Worm (Caenorhabditis elegans) whole organism, L1 larva: ENCODE measurements around the gene T21C12.8.
A peak's percentile ranks its signal among the peaks of the same experiment; 100 is the strongest.

Experiments used
- C16A3.4 ChIP-seq: fragments of 150-350 bp; optimal IDR thresholded peaks from 2 replicates; lab custom pipeline; 2014; ENCODE audit warnings: missing biosample characterization, missing genetic modification characterization
- C34B4.2 ChIP-seq: sonication (generic microtip); optimal IDR thresholded peaks from 2 replicates; lab custom pipeline; 2017; ENCODE audit warnings: mild to moderate bottlenecking, missing genetic modification characterization, missing compliant biosample characterization
- blmp-1 ChIP-seq: fragments of 150-350 bp; optimal IDR thresholded peaks from 2 replicates; lab custom pipeline; 2014; ENCODE audit warnings: missing biosample characterization, missing genetic modification characterization
- ceh-8 ChIP-seq: fragments of 200-800 bp; sonication (Bioruptor generic); optimal IDR thresholded peaks from 2 replicates; lab custom pipeline; 2018; ENCODE audit warnings: mild to moderate bottlenecking, missing genetic modification characterization, moderate library complexity, missing compliant biosample characterization
- ceh-82 ChIP-seq, 3 experiments: fragments of 150-350 bp in 1 of 3; sonication (generic microtip) in 2 of 3; optimal IDR thresholded peaks; 2 replicates each; lab custom pipeline; 2014 to 2017; ENCODE audit warnings: missing biosample characterization in 3 of 3, missing genetic modification characterization in 3 of 3
- ceh-90 ChIP-seq: sonication (generic microtip); optimal IDR thresholded peaks from 2 replicates; lab custom pipeline; 2016; ENCODE audit warnings: missing genetic modification characterization, missing compliant biosample characterization
- ces-1 ChIP-seq: fragments of 150-350 bp; optimal IDR thresholded peaks from 2 replicates; lab custom pipeline; 2014; ENCODE audit warnings: missing biosample characterization, missing genetic modification reagents, missing genetic modification characterization
- efl-1 ChIP-seq, 4 experiments: fragments of 150-350 bp; optimal IDR thresholded peaks in 3 of 4; peaks in 1 of 4; 1 replicate in 1 of 4; 2 replicates in 3 of 4; lab custom pipeline; 2014; ENCODE audit warnings: missing biosample characterization in 2 of 4, missing genetic modification characterization in 2 of 4, missing genetic modification reagents in 2 of 4
- egl-13 ChIP-seq: sonication (generic microtip); optimal IDR thresholded peaks from 2 replicates; lab custom pipeline; 2016; ENCODE audit warnings: missing genotype, missing genetic modification reagents, missing genetic modification characterization, missing compliant biosample characterization
- fkh-10 ChIP-seq: sonication (generic microtip); optimal IDR thresholded peaks from 2 replicates; lab custom pipeline; 2017; ENCODE audit warnings: missing biosample characterization, missing genetic modification reagents, missing genetic modification characterization
- fkh-4 ChIP-seq: sonication (generic microtip); optimal IDR thresholded peaks from 2 replicates; lab custom pipeline; 2016; ENCODE audit warnings: missing compliant biosample characterization, missing genetic modification characterization, borderline replicate concordance
- fkh-8 ChIP-seq: sonication (generic microtip); optimal IDR thresholded peaks from 2 replicates; lab custom pipeline; 2016; ENCODE audit warnings: mild to moderate bottlenecking, missing genetic modification characterization, missing compliant biosample characterization
- fos-1 ChIP-seq: fragments of 150-350 bp; optimal IDR thresholded peaks from 2 replicates; lab custom pipeline; 2014; ENCODE audit warnings: missing biosample characterization, missing genetic modification characterization
- grh-1 ChIP-seq: fragments of 200-800 bp; sonication (Bioruptor generic); IDR thresholded peaks from 2 replicates; pipeline ENCODE4 v1.3.6; 2022; ENCODE audit warnings: missing genetic modification reagents, missing genetic modification characterization, missing compliant biosample characterization
- hlh-4 ChIP-seq: sonication (generic microtip); optimal IDR thresholded peaks from 2 replicates; lab custom pipeline; 2016; ENCODE audit warnings: mild to moderate bottlenecking, missing genetic modification characterization, missing compliant biosample characterization
- hpl-2 ChIP-seq: fragments of 150-350 bp; optimal IDR thresholded peaks from 2 replicates; lab custom pipeline; 2014; ENCODE audit warnings: missing biosample characterization, missing genetic modification reagents, missing genetic modification characterization
- isw-1 ChIP-seq: fragments of 200-800 bp; sonication (Bioruptor generic); IDR thresholded peaks from 2 replicates; pipeline ENCODE4 v1.3.6; 2022; ENCODE audit warnings: missing genetic modification characterization, missing compliant biosample characterization
- jun-1 ChIP-seq: fragments of 150-350 bp; optimal IDR thresholded peaks from 2 replicates; lab custom pipeline; 2014; ENCODE audit warnings: missing biosample characterization, missing genetic modification reagents, missing genetic modification characterization
- lin-13 ChIP-seq: fragments of 150-350 bp; optimal IDR thresholded peaks from 2 replicates; lab custom pipeline; 2014; ENCODE audit warnings: missing biosample characterization, missing genetic modification reagents, missing genetic modification characterization
- lin-15B ChIP-seq: fragments of 150-350 bp; sonication (generic microtip); optimal IDR thresholded peaks from 3 replicates; lab custom pipeline; 2014; ENCODE audit warnings: missing biosample characterization, missing genetic modification characterization
- lin-35 ChIP-seq, 2 experiments: fragments of 150-350 bp; optimal IDR thresholded peaks; 2 replicates each; lab custom pipeline; 2014; ENCODE audit warnings: missing biosample characterization in 2 of 2, missing genetic modification characterization in 2 of 2, missing genetic modification reagents in 2 of 2
- lir-3 ChIP-seq: sonication (generic microtip); optimal IDR thresholded peaks from 2 replicates; lab custom pipeline; 2016; ENCODE audit warnings: mild to moderate bottlenecking, missing genetic modification characterization, moderate library complexity, missing compliant biosample characterization; ENCODE audit not compliant: poor library complexity
- mab-9 ChIP-seq: fragments of 200-800 bp; sonication (Bioruptor generic); IDR thresholded peaks from 2 replicates; pipeline ENCODE4 v1.3.6; 2022; ENCODE audit warnings: missing genetic modification reagents, missing genetic modification characterization, missing compliant biosample characterization
- nhr-28 ChIP-seq: fragments of 150-350 bp; optimal IDR thresholded peaks from 2 replicates; lab custom pipeline; 2014; ENCODE audit warnings: missing biosample characterization, missing genetic modification characterization
- nhr-47 ChIP-seq: sonication (generic microtip); optimal IDR thresholded peaks from 2 replicates; lab custom pipeline; 2016; ENCODE audit warnings: mild to moderate bottlenecking, missing genetic modification characterization, moderate library complexity, missing compliant biosample characterization
- nhr-71 ChIP-seq: sonication (generic microtip); optimal IDR thresholded peaks from 2 replicates; lab custom pipeline; 2016; ENCODE audit warnings: mild to moderate bottlenecking, missing genetic modification characterization, moderate library complexity, missing compliant biosample characterization
- nhr-76 ChIP-seq: sonication (generic microtip); optimal IDR thresholded peaks from 2 replicates; lab custom pipeline; 2017; ENCODE audit warnings: missing biosample characterization, missing genetic modification characterization
- nhr-85 ChIP-seq: sonication (generic microtip); peaks from one replicate; lab custom pipeline; 2016; ENCODE audit warnings: missing genetic modification characterization, inconsistent platforms, missing compliant biosample characterization
- nhr-90 ChIP-seq: sonication (generic microtip); optimal IDR thresholded peaks from 2 replicates; lab custom pipeline; 2016; ENCODE audit warnings: mild to moderate bottlenecking, missing genetic modification characterization, missing compliant biosample characterization; ENCODE audit not compliant: poor library complexity
- pag-3 ChIP-seq: sonication (generic microtip); optimal IDR thresholded peaks from 2 replicates; lab custom pipeline; 2017; ENCODE audit warnings: missing genetic modification characterization, mild to moderate bottlenecking, missing compliant biosample characterization, antibody characterized with exemption, borderline replicate concordance; ENCODE audit not compliant: insufficient read depth
- skn-1 ChIP-seq: fragments of 150-350 bp; optimal IDR thresholded peaks from 2 replicates; lab custom pipeline; 2014; ENCODE audit warnings: missing biosample characterization, missing genetic modification characterization
- sptf-1 ChIP-seq: fragments of 150-350 bp; optimal IDR thresholded peaks from 2 replicates; lab custom pipeline; 2014; ENCODE audit warnings: missing biosample characterization, missing genetic modification characterization
- swsn-7 ChIP-seq: sonication (generic microtip); optimal IDR thresholded peaks from 2 replicates; lab custom pipeline; 2016; ENCODE audit warnings: missing genetic modification characterization, missing compliant biosample characterization
- tlp-1 ChIP-seq: fragments of 150-350 bp; optimal IDR thresholded peaks from 2 replicates; lab custom pipeline; 2014; ENCODE audit warnings: missing biosample characterization, missing genetic modification characterization
- unc-130 ChIP-seq: fragments of 150-350 bp; optimal IDR thresholded peaks from 2 replicates; lab custom pipeline; 2017; ENCODE audit warnings: missing biosample characterization, missing genetic modification characterization, inconsistent platforms
- unc-62 ChIP-seq: fragments of 150-350 bp; optimal IDR thresholded peaks from 2 replicates; lab custom pipeline; 2014; ENCODE audit warnings: missing biosample characterization, missing genetic modification reagents, missing genetic modification characterization
- unc-98 ChIP-seq: fragments of 200-800 bp; sonication (Bioruptor generic); IDR thresholded peaks from 2 replicates; pipeline ENCODE4 v1.3.6; 2022; ENCODE audit warnings: missing genetic modification characterization, missing compliant biosample characterization
- zip-4 ChIP-seq: fragments of 200-800 bp; sonication (Bioruptor generic); optimal IDR thresholded peaks from 2 replicates; lab custom pipeline; 2018; ENCODE audit warnings: mild to moderate bottlenecking, missing genetic modification characterization, moderate library complexity, missing compliant biosample characterization
- ztf-11 ChIP-seq, 2 experiments: sonication (generic microtip); optimal IDR thresholded peaks; 2 replicates each; lab custom pipeline; 2016 to 2017; ENCODE audit warnings: missing genetic modification characterization in 2 of 2, missing biosample characterization in 1 of 2, missing compliant biosample characterization in 1 of 2
- ztf-4 ChIP-seq: fragments of 150-350 bp; optimal IDR thresholded peaks from 2 replicates; lab custom pipeline; 2014; ENCODE audit warnings: missing biosample characterization, missing genetic modification characterization

T21C12.8 gene

ce11 chrIII:10506699-10507248 lies 46.1 kb downstream of the T21C12.8 start, which contains the start of the genes sip-1 and sly-1 (continued):
- TF ChIP-seq unc-62 (GFP tag; lab: Kevin White, UChicago) (no peak), nhr-85 (tag; lab: Kevin White, UChicago) (peak; percentile 90), ztf-4 (tag; lab: Kevin White, UChicago) (peak; percentile 25), sptf-1 (tag; lab: Kevin White, UChicago) (no peak), blmp-1 (tag; lab: Kevin White, UChicago) (peak; percentile 80), nhr-90 (tag; lab: Kevin White, UChicago) (peak; percentile 88), ceh-8 (peak; percentile 56), mab-9 (GFP tag; lab: Robert Waterston, UW) (peak; percentile 79), fos-1 (tag; lab: Kevin White, UChicago) (peak; percentile 58), fkh-8 (tag; lab: Kevin White, UChicago) (peak; percentile 74), unc-98 (GFP tag; lab: Robert Waterston, UW) (no peak), pag-3 (peak; percentile 74), hpl-2 (GFP tag; lab: Kevin White, UChicago) (no peak), ces-1 (GFP tag; lab: Kevin White, UChicago) (no peak), lin-13 (GFP tag; lab: Kevin White, UChicago) (peak; percentile 69), grh-1 (GFP tag; lab: Robert Waterston, UW) (peak; percentile 74), fkh-10 (GFP tag; lab: Kevin White, UChicago) (peak; percentile 32), zip-4 (GFP tag; lab: Kevin White, UChicago) (peak; percentile 72), jun-1 (tag; lab: Kevin White, UChicago) (peak; percentile 75), C16A3.4 (tag; lab: Kevin White, UChicago) (peak; percentile 84), skn-1 (tag; lab: Kevin White, UChicago) (peak; percentile 88), lin-35 (GFP tag; optimal IDR thresholded peaks at IDR 0.05; lab: Kevin White, UChicago) (peak; percentile 91 to 97), nhr-28 (tag; lab: Kevin White, UChicago) (no peak), nhr-71 (tag; lab: Kevin White, UChicago) (peak; percentile 91), hlh-4 (tag; lab: Kevin White, UChicago) (no peak), isw-1 (peak; percentile 77), ceh-82 (tag; optimal IDR thresholded peaks at IDR 0.05; lab: Kevin White, UChicago) (peak; percentile 77 to 86 (median 80)), lir-3 (tag; lab: Kevin White, UChicago) (no peak), fkh-4 (tag; lab: Kevin White, UChicago) (peak; percentile 27), unc-130 (tag; lab: Kevin White, UChicago) (peak; percentile 82), tlp-1 (tag; lab: Kevin White, UChicago) (no peak), ztf-11 (tag; optimal IDR thresholded peaks at IDR 0.05; lab: Kevin White, UChicago) (peak in 1 of 2 experiments; percentile 64), swsn-7 (tag; lab: Kevin White, UChicago) (peak; percentile 82), ceh-90 (tag; lab: Kevin White, UChicago) (peak; percentile 63), lin-15B (peak; percentile 91), egl-13 (peak; percentile 76), nhr-47 (tag; lab: Kevin White, UChicago) (peak; percentile 92), C34B4.2 (tag; lab: Kevin White, UChicago) (no peak)

ce11 chrIII:10505943-10506698 lies 46.7 kb downstream of the T21C12.8 start:
- TF ChIP-seq efl-1 (optimal IDR thresholded peaks at IDR 0.05; lab: Kevin White, UChicago) (no peak), efl-1 (GFP tag; optimal IDR thresholded peaks at IDR 0.05 in 1 of 2; lab: Kevin White, UChicago) (peak in 1 of 2 experiments; percentile 1), nhr-76 (tag; lab: Kevin White, UChicago) (no peak)
